Fruit fly (Drosophila melanogaster) whole organism: ENCODE results near the gene Klp64D.

Experiments
- Dll ChIP-seq: fragments of >200 bp; optimal IDR thresholded peaks from 2 replicates; lab custom pipeline; 2017
- EcR ChIP-seq, 2 experiments: fragments of >200 bp; optimal IDR thresholded peaks; 2 replicates each; lab custom pipeline; 2017; ENCODE audit warnings: missing biosample characterization in 2 of 2, missing genetic modification characterization in 2 of 2, missing genetic modification reagents in 2 of 2

- TF ChIP-seq Dll (lab: Kevin White, UChicago) (no peak), EcR (GFP tag; optimal IDR thresholded peaks at IDR 0.05; lab: Kevin White, UChicago) (no peak)
Observed at dm6 chr3L:5327821-5328220, 31.4 kb downstream of the Klp64D start.
